Fruit fly (Drosophila melanogaster) whole organism, embryonic: ENCODE measurements around the gene Nmdar1.
A peak's percentile ranks its signal among the peaks of the same experiment; 100 is the strongest.

ENCODE experiments used
- BtbVII ChIP-seq: fragments of 200-800 bp; sonication (Bioruptor generic); optimal IDR thresholded peaks from 3 replicates; lab custom pipeline; 2017; ENCODE audit warnings: missing biosample characterization, mild to moderate bottlenecking, missing genetic modification characterization
- CG10431 ChIP-seq: fragments of 200-800 bp; sonication (Bioruptor generic); optimal IDR thresholded peaks from 3 replicates; lab custom pipeline; 2018; ENCODE audit warnings: missing biosample characterization, mild to moderate bottlenecking, missing genetic modification characterization
- CG11085 ChIP-seq: fragments of 200-800 bp; sonication (Bioruptor generic); IDR thresholded peaks from 2 replicates; pipeline ENCODE4 v1.3.6; 2022; ENCODE audit warnings: missing biosample characterization, missing genetic modification characterization
- CG11456 ChIP-seq: fragments of 200-800 bp; sonication (Bioruptor generic); IDR thresholded peaks from 3 replicates; pipeline ENCODE4 v1.3.6; 2022; ENCODE audit warnings: missing biosample characterization, missing genetic modification characterization
- CG12299 ChIP-seq: fragments of 200-800 bp; sonication (Bioruptor generic); optimal IDR thresholded peaks from 2 replicates; lab custom pipeline; 2018; ENCODE audit warnings: missing biosample characterization, mild to moderate bottlenecking, missing genetic modification characterization
- CG12659 ChIP-seq: fragments of 200-800 bp; sonication (Bioruptor generic); optimal IDR thresholded peaks from 3 replicates; lab custom pipeline; 2017; ENCODE audit warnings: mild to moderate bottlenecking, missing biosample characterization, missing genetic modification reagents, missing genetic modification characterization
- CG14050 ChIP-seq: fragments of 200-800 bp; sonication (Bioruptor generic); IDR thresholded peaks from 3 replicates; pipeline ENCODE4 v1.3.6; 2022; ENCODE audit warnings: missing biosample characterization, missing genetic modification characterization
- CG14441 ChIP-seq: fragments of 200-800 bp; sonication (Bioruptor generic); IDR thresholded peaks from 2 replicates; pipeline ENCODE4 v1.3.6; 2022; ENCODE audit warnings: missing biosample characterization, missing genetic modification characterization
- CG1603 ChIP-seq: fragments of 200-800 bp; sonication (Bioruptor generic); optimal IDR thresholded peaks from 2 replicates; lab custom pipeline; 2019; ENCODE audit warnings: missing biosample characterization, mild to moderate bottlenecking, missing genetic modification characterization, moderate library complexity
- CG18476 ChIP-seq: fragments of 200-800 bp; sonication (Bioruptor generic); optimal IDR thresholded peaks from 2 replicates; lab custom pipeline; 2016; ENCODE audit warnings: missing biosample characterization, mild to moderate bottlenecking, missing genetic modification characterization
- CG18619 ChIP-seq: fragments of 200-800 bp; sonication (Bioruptor generic); optimal IDR thresholded peaks from 3 replicates; lab custom pipeline; 2017; ENCODE audit warnings: missing biosample characterization, mild to moderate bottlenecking, missing genetic modification characterization
- CG2889 ChIP-seq: fragments of 200-800 bp; sonication (Bioruptor generic); IDR thresholded peaks from 3 replicates; pipeline ENCODE4 v1.3.6; 2022; ENCODE audit warnings: missing biosample characterization, missing genetic modification characterization
- CG31388 ChIP-seq: fragments of 200-800 bp; sonication (Bioruptor generic); optimal IDR thresholded peaks from 2 replicates; lab custom pipeline; 2016; ENCODE audit warnings: missing biosample characterization, missing genetic modification characterization
- CG3281 ChIP-seq: fragments of 200-800 bp; sonication (Bioruptor generic); optimal IDR thresholded peaks from 3 replicates; lab custom pipeline; 2017; ENCODE audit warnings: missing biosample characterization, mild to moderate bottlenecking, missing genetic modification characterization
- CG5953 ChIP-seq: fragments of 200-800 bp; sonication (Bioruptor generic); IDR thresholded peaks from 2 replicates; pipeline ENCODE4 v1.3.6; 2022; ENCODE audit warnings: missing biosample characterization, missing genetic modification characterization
- CG7987 ChIP-seq: fragments of 200-800 bp; sonication (Bioruptor generic); optimal IDR thresholded peaks from 2 replicates; lab custom pipeline; 2018; ENCODE audit warnings: missing biosample characterization, mild to moderate bottlenecking, missing genetic modification characterization, moderate library complexity
- CG8281 ChIP-seq: fragments of 200-800 bp; sonication (Bioruptor generic); optimal IDR thresholded peaks from 2 replicates; lab custom pipeline; 2018; ENCODE audit warnings: missing biosample characterization, mild to moderate bottlenecking, missing genetic modification characterization, moderate library complexity
- Drgx ChIP-seq: fragments of 200-800 bp; sonication (Bioruptor generic); IDR thresholded peaks from 2 replicates; pipeline ENCODE4 v1.3.6; 2022; ENCODE audit warnings: missing biosample characterization, missing genetic modification characterization
- E2f1 ChIP-seq: fragments of 200-800 bp; sonication (Bioruptor generic); IDR thresholded peaks from 2 replicates; pipeline ENCODE4 v1.3.6; 2022; ENCODE audit warnings: missing biosample characterization, missing genetic modification characterization
- E2f2 ChIP-seq: fragments of 200-800 bp; sonication (Bioruptor generic); IDR thresholded peaks from 2 replicates; pipeline ENCODE4 v1.3.6; 2022; ENCODE audit warnings: missing biosample characterization, missing genetic modification characterization
- Fer1 ChIP-seq: fragments of 200-800 bp; sonication (Bioruptor generic); optimal IDR thresholded peaks from 2 replicates; lab custom pipeline; 2017; ENCODE audit warnings: missing biosample characterization, mild to moderate bottlenecking, missing genetic modification characterization
- Fer2 ChIP-seq: fragments of 200-800 bp; sonication (Bioruptor generic); optimal IDR thresholded peaks from 2 replicates; lab custom pipeline; 2018; ENCODE audit warnings: missing biosample characterization, mild to moderate bottlenecking, missing genetic modification characterization, moderate library complexity
- Hr51 ChIP-seq, 2 experiments: fragments of 200-800 bp; sonication (Bioruptor generic); optimal IDR thresholded peaks; 2 replicates in 1 of 2; 3 replicates in 1 of 2; lab custom pipeline; 2016 to 2018; ENCODE audit warnings: missing biosample characterization in 2 of 2, missing genetic modification characterization in 2 of 2, mild to moderate bottlenecking in 1 of 2, moderate library complexity in 1 of 2
- Hsf ChIP-seq: fragments of 200-800 bp; sonication (Bioruptor generic); optimal IDR thresholded peaks from 3 replicates; lab custom pipeline; 2016; ENCODE audit warnings: missing biosample characterization, missing genetic modification characterization
- Opbp ChIP-seq: fragments of 200-800 bp; sonication (Bioruptor generic); IDR thresholded peaks from 3 replicates; pipeline ENCODE4 v1.3.6; 2022; ENCODE audit warnings: missing biosample characterization, missing genetic modification characterization; ENCODE audit not compliant: partially characterized antibody
- Vsx1 ChIP-seq: fragments of 200-800 bp; sonication (Bioruptor generic); optimal IDR thresholded peaks from 2 replicates; lab custom pipeline; 2017; ENCODE audit warnings: missing biosample characterization, mild to moderate bottlenecking, missing genetic modification characterization, missing genetic modification reagents
- abd-A ChIP-seq: fragments of 200-800 bp; sonication (Bioruptor generic); optimal IDR thresholded peaks from 3 replicates; lab custom pipeline; 2019; ENCODE audit warnings: missing biosample characterization, mild to moderate bottlenecking, missing genetic modification characterization, moderate library complexity
- ac ChIP-seq: fragments of 200-800 bp; sonication (Bioruptor generic); optimal IDR thresholded peaks from 3 replicates; lab custom pipeline; 2017; ENCODE audit warnings: missing biosample characterization, mild to moderate bottlenecking, missing genetic modification characterization
- cas ChIP-seq: fragments of 200-800 bp; sonication (Bioruptor generic); IDR thresholded peaks from 2 replicates; pipeline ENCODE4 v1.3.6; 2022; ENCODE audit warnings: missing biosample characterization, missing genetic modification characterization
- crp ChIP-seq, 2 experiments: fragments of 200-800 bp; sonication (Bioruptor generic); optimal IDR thresholded peaks; 2 replicates in 1 of 2; 3 replicates in 1 of 2; lab custom pipeline; 2017; ENCODE audit warnings: missing biosample characterization in 2 of 2, missing genetic modification characterization in 2 of 2, mild to moderate bottlenecking in 1 of 2, moderate library complexity in 1 of 2
- cwo ChIP-seq: fragments of 200-800 bp; sonication (Bioruptor generic); optimal IDR thresholded peaks from 3 replicates; lab custom pipeline; 2017; ENCODE audit warnings: missing biosample characterization, missing genetic modification characterization, mild to moderate bottlenecking, moderate library complexity, missing genetic modification reagents
- gcm2 ChIP-seq: fragments of 200-800 bp; sonication (Bioruptor generic); optimal IDR thresholded peaks from 2 replicates; lab custom pipeline; 2016; ENCODE audit warnings: missing biosample characterization, missing genetic modification characterization
- gro ChIP-seq: fragments of 200-800 bp; sonication (Bioruptor generic); optimal IDR thresholded peaks from 2 replicates; lab custom pipeline; 2016; ENCODE audit warnings: missing biosample characterization, missing genetic modification characterization
- ham ChIP-seq: fragments of 200-800 bp; sonication (Bioruptor generic); IDR thresholded peaks from 2 replicates; pipeline ENCODE4 v1.3.6; 2022; ENCODE audit warnings: missing biosample characterization, missing genetic modification characterization
- ind ChIP-seq: fragments of 200-800 bp; sonication (Bioruptor generic); optimal IDR thresholded peaks from 3 replicates; lab custom pipeline; 2016; ENCODE audit warnings: missing biosample characterization, missing genetic modification characterization
- jumu ChIP-seq: fragments of 200-800 bp; sonication (Bioruptor generic); optimal IDR thresholded peaks from 3 replicates; lab custom pipeline; 2016; ENCODE audit warnings: missing biosample characterization, missing genetic modification characterization
- lola ChIP-seq, 3 experiments: fragments of >200 bp in 2 of 3; fragments of 200-800 bp in 1 of 3; sonication (Bioruptor generic) in 1 of 3; optimal IDR thresholded peaks; 2 replicates each; lab custom pipeline; 2017 to 2019; ENCODE audit warnings: missing biosample characterization in 3 of 3, missing genetic modification characterization in 3 of 3, mild to moderate bottlenecking in 1 of 3, moderate library complexity in 1 of 3
- luna ChIP-seq: fragments of 200-800 bp; sonication (Bioruptor generic); optimal IDR thresholded peaks from 2 replicates; lab custom pipeline; 2016; ENCODE audit warnings: missing biosample characterization, missing genetic modification characterization
- maf-S ChIP-seq: fragments of 200-800 bp; sonication (Bioruptor generic); optimal IDR thresholded peaks from 2 replicates; lab custom pipeline; 2016; ENCODE audit warnings: missing biosample characterization, missing genetic modification characterization
- p53 ChIP-seq: fragments of 200-800 bp; sonication (Bioruptor generic); optimal IDR thresholded peaks from 2 replicates; lab custom pipeline; 2016; ENCODE audit warnings: missing biosample characterization, missing genetic modification characterization
- peb ChIP-seq: fragments of 200-800 bp; sonication (Bioruptor generic); IDR thresholded peaks from 2 replicates; pipeline ENCODE4 v1.3.6; 2022; ENCODE audit warnings: missing biosample characterization, missing genetic modification characterization
- pfk ChIP-seq: fragments of 200-800 bp; sonication (Bioruptor generic); optimal IDR thresholded peaks from 2 replicates; lab custom pipeline; 2018; ENCODE audit warnings: missing biosample characterization, mild to moderate bottlenecking, missing genetic modification characterization, moderate library complexity
- pzg ChIP-seq: fragments of 200-800 bp; sonication (Bioruptor generic); optimal IDR thresholded peaks from 3 replicates; lab custom pipeline; 2018; ENCODE audit warnings: missing biosample characterization, mild to moderate bottlenecking, missing genetic modification characterization, moderate library complexity
- slou ChIP-seq: fragments of 200-800 bp; sonication (Bioruptor generic); optimal IDR thresholded peaks from 3 replicates; lab custom pipeline; 2016; ENCODE audit warnings: missing biosample characterization, missing genetic modification characterization
- sna ChIP-seq: fragments of 200-800 bp; sonication (Bioruptor generic); IDR thresholded peaks from 2 replicates; pipeline ENCODE4 v1.3.6; 2022; ENCODE audit warnings: missing biosample characterization, missing genetic modification characterization; ENCODE audit not compliant: partially characterized antibody
- sqz ChIP-seq: fragments of 200-800 bp; sonication (Bioruptor generic); optimal IDR thresholded peaks from 3 replicates; lab custom pipeline; 2018; ENCODE audit warnings: missing biosample characterization, mild to moderate bottlenecking, missing genetic modification characterization
- ssp ChIP-seq: fragments of 200-800 bp; sonication (Bioruptor generic); IDR thresholded peaks from 2 replicates; pipeline ENCODE4 v1.3.6; 2022; ENCODE audit warnings: missing biosample characterization, missing genetic modification characterization
- tin ChIP-seq: fragments of 200-800 bp; sonication (Bioruptor generic); optimal IDR thresholded peaks from 3 replicates; lab custom pipeline; 2016; ENCODE audit warnings: missing biosample characterization, missing genetic modification characterization
- tup ChIP-seq: fragments of 200-800 bp; sonication (Bioruptor generic); optimal IDR thresholded peaks from 2 replicates; lab custom pipeline; 2016; ENCODE audit warnings: missing biosample characterization, mild to moderate bottlenecking, missing genetic modification characterization, moderate library complexity
- vnd ChIP-seq: fragments of 200-800 bp; sonication (Bioruptor generic); IDR thresholded peaks from 3 replicates; pipeline ENCODE4 v1.3.6; 2022; ENCODE audit warnings: missing biosample characterization, missing genetic modification characterization; ENCODE audit not compliant: partially characterized antibody

Gene Nmdar1

dm6 chr3R:5466875-5467274, 56.3 kb downstream of the Nmdar1 start, which contains the start of gene RpL35A (continued):
- TF ChIP-seq Hr51 (GFP tag; optimal IDR thresholded peaks at IDR 0.05; lab: Kevin White, UChicago) (peak; percentile 63), maf-S (GFP tag; lab: Kevin White, UChicago) (peak; percentile 45), CG18619 (GFP tag; lab: Kevin White, UChicago) (peak; percentile 82), CG12299 (tag; lab: Kevin White, UChicago) (peak; percentile 77), tup (GFP tag; lab: Kevin White, UChicago) (no peak), CG12659 (GFP tag; lab: Kevin White, UChicago) (peak; percentile 76), CG14441 (GFP tag; lab: Robert Waterston, UW) (0 out of 2 replicates have a peak, but pooled peaks have one; percentile 25), CG10431 (GFP tag; lab: Kevin White, UChicago) (peak; percentile 86), ac (GFP tag; lab: Kevin White, UChicago) (peak; percentile 61), CG14050 (GFP tag; lab: Robert Waterston, UW) (peak; percentile 30; the same call in 2 of the 3 replicates), Drgx (GFP tag; lab: Robert Waterston, UW) (no peak), lola (GFP tag; optimal IDR thresholded peaks at IDR 0.05; lab: Kevin White, UChicago) (no peak), pzg (GFP tag; lab: Kevin White, UChicago) (peak; percentile 80), CG1603 (tag; lab: Kevin White, UChicago) (peak; percentile 73), CG11085 (peak; percentile 21; the same call in 1 of the 2 replicates), CG2889 (no peak), cwo (GFP tag; lab: Kevin White, UChicago) (peak; percentile 52), CG5953 (GFP tag; lab: Robert Waterston, UW) (peak; percentile 66; the same call in 1 of the 2 replicates), CG7987 (GFP tag; lab: Kevin White, UChicago) (peak; percentile 94), peb (GFP tag; lab: Robert Waterston, UW) (no peak), crp (GFP tag; optimal IDR thresholded peaks at IDR 0.05; lab: Kevin White, UChicago) (peak in 1 of 2 experiments; percentile 36), p53 (peak; percentile 52), sna (GFP tag; lab: Robert Waterston, UW) (no peak), cas (no peak), Fer2 (tag; lab: Kevin White, UChicago) (peak; percentile 68), jumu (GFP tag; lab: Kevin White, UChicago) (no peak), Vsx1 (GFP tag; lab: Kevin White, UChicago) (no peak), gcm2 (GFP tag; lab: Kevin White, UChicago) (peak; percentile 38), Hsf (GFP tag; lab: Kevin White, UChicago) (peak; percentile 72), pfk (peak; percentile 79), CG11456 (GFP tag; lab: Robert Waterston, UW) (peak; percentile 77; the same call in 2 of the 3 replicates), Opbp (peak; percentile 49; the same call in 2 of the 3 replicates), BtbVII (GFP tag; lab: Kevin White, UChicago) (peak; percentile 87), CG18476 (peak; percentile 26), CG3281 (GFP tag; lab: Kevin White, UChicago) (peak; percentile 86), E2f2 (GFP tag; lab: Robert Waterston, UW) (peak; percentile 21), E2f1 (GFP tag; lab: Robert Waterston, UW) (peak; percentile 49; the same call in 1 of the 2 replicates), vnd (GFP tag; lab: Robert Waterston, UW) (no peak), CG31388 (GFP tag; lab: Kevin White, UChicago) (peak; percentile 38), ssp (GFP tag; lab: Robert Waterston, UW) (no peak), Fer1 (GFP tag; lab: Kevin White, UChicago) (peak; percentile 90), ind (GFP tag; lab: Kevin White, UChicago) (no peak), abd-A (tag; lab: Kevin White, UChicago) (no peak), CG8281 (peak; percentile 35), gro (GFP tag; lab: Kevin White, UChicago) (peak; percentile 76), tin (GFP tag; lab: Kevin White, UChicago) (peak; percentile 9), slou (no peak), sqz (no peak), ham (no peak), luna (GFP tag; lab: Kevin White, UChicago) (peak; percentile 29)
